Worm (Caenorhabditis elegans) whole organism, young adult: Measurements from ENCODE around the gene hpo-18.

Experiments
- B0261.1 ChIP-seq: sonication (generic microtip); optimal IDR thresholded peaks from 2 replicates; lab custom pipeline; 2016; ENCODE audit warnings: mild to moderate bottlenecking, missing genetic modification characterization, moderate library complexity, missing compliant biosample characterization
- B0336.3 ChIP-seq: fragments of 200-800 bp; sonication (Bioruptor generic); IDR thresholded peaks from 2 replicates; pipeline ENCODE4 v1.3.6; 2022; ENCODE audit warnings: missing genetic modification characterization, missing compliant biosample characterization
- D2030.7 ChIP-seq: fragments of 200-800 bp; sonication (Bioruptor generic); IDR thresholded peaks from 2 replicates; pipeline ENCODE4 v1.3.6; 2022; ENCODE audit warnings: missing genetic modification reagents, missing genetic modification characterization, missing compliant biosample characterization
- F23B12.7 ChIP-seq: sonication (generic microtip); optimal IDR thresholded peaks from 2 replicates; lab custom pipeline; 2017; ENCODE audit warnings: missing genetic modification characterization, mild to moderate bottlenecking, missing compliant biosample characterization, antibody characterized with exemption, moderate library complexity; ENCODE audit not compliant: insufficient read depth
- F33H1.4 ChIP-seq: fragments of 200-800 bp; sonication (Bioruptor generic); IDR thresholded peaks from 2 replicates; pipeline ENCODE4 v1.3.6; 2022; ENCODE audit warnings: missing genetic modification reagents, missing genetic modification characterization, missing compliant biosample characterization
- F37B4.10 ChIP-seq: fragments of 200-800 bp; sonication (Bioruptor generic); IDR thresholded peaks from 2 replicates; pipeline ENCODE4 v1.3.6; 2022; ENCODE audit warnings: missing genetic modification characterization, missing compliant biosample characterization
- F39B2.1 ChIP-seq: fragments of 200-800 bp; sonication (Bioruptor generic); IDR thresholded peaks from 2 replicates; pipeline ENCODE4 v1.3.6; 2022; ENCODE audit warnings: missing genetic modification reagents, missing genetic modification characterization, missing compliant biosample characterization
- K11D2.4 ChIP-seq: fragments of 200-800 bp; sonication (Bioruptor generic); IDR thresholded peaks from 2 replicates; pipeline ENCODE4 v1.3.6; 2022; ENCODE audit warnings: missing genetic modification reagents, missing genetic modification characterization, missing compliant biosample characterization
- T26A5.8 ChIP-seq: sonication (generic microtip); optimal IDR thresholded peaks from 2 replicates; lab custom pipeline; 2016; ENCODE audit warnings: missing genetic modification characterization, missing compliant biosample characterization
- Y67H2A.10 ChIP-seq: fragments of 200-800 bp; sonication (Bioruptor generic); conservative IDR thresholded peaks from 2 replicates; pipeline ENCODE4 v1.3.6; 2022; ENCODE audit warnings: missing genetic modification reagents, missing genetic modification characterization, missing compliant biosample characterization
- Y79H2A.3 ChIP-seq: fragments of 200-800 bp; sonication (Bioruptor generic); conservative IDR thresholded peaks from 2 replicates; pipeline ENCODE4 v1.3.6; 2022; ENCODE audit warnings: missing genetic modification reagents, missing genetic modification characterization, missing compliant biosample characterization
- ZK185.1 ChIP-seq: sonication (generic microtip); optimal IDR thresholded peaks from 2 replicates; lab custom pipeline; 2016; ENCODE audit warnings: mild to moderate bottlenecking, missing genetic modification characterization, missing compliant biosample characterization; ENCODE audit not compliant: poor library complexity, severe bottlenecking
- ama-1 ChIP-seq, 3 experiments: fragments of 150-350 bp in 1 of 3; sonication (generic microtip) in 2 of 3; optimal IDR thresholded peaks; 2 replicates each; lab custom pipeline; 2014 to 2018; ENCODE audit warnings: missing biosample characterization in 2 of 3, missing genetic modification characterization in 2 of 3, missing genetic modification reagents in 2 of 3
- attf-3 ChIP-seq: fragments of 200-800 bp; sonication (Bioruptor generic); conservative IDR thresholded peaks from 2 replicates; pipeline ENCODE4 v1.3.6; 2022; ENCODE audit warnings: missing genetic modification reagents, missing genetic modification characterization, missing compliant biosample characterization
- bed-1 ChIP-seq: fragments of 200-800 bp; sonication (Bioruptor generic); IDR thresholded peaks from 2 replicates; pipeline ENCODE4 v1.3.6; 2022; ENCODE audit warnings: missing genetic modification reagents, missing genetic modification characterization, missing compliant biosample characterization
- bed-2 ChIP-seq: fragments of 200-800 bp; sonication (Bioruptor generic); IDR thresholded peaks from 2 replicates; pipeline ENCODE4 v1.3.6; 2022; ENCODE audit warnings: missing genetic modification reagents, missing genetic modification characterization, missing compliant biosample characterization
- cebp-1 ChIP-seq, 2 experiments: fragments of 200-800 bp in 1 of 2; sonication (Bioruptor generic) in 1 of 2; sonication (generic microtip) in 1 of 2; IDR thresholded peaks in 1 of 2; optimal IDR thresholded peaks in 1 of 2; 2 replicates each; pipeline versions ENCODE4 v1.3.6 to Lab custom; 2017 to 2022; ENCODE audit warnings: missing compliant biosample characterization in 2 of 2, missing genetic modification characterization in 2 of 2, mild to moderate bottlenecking in 1 of 2, missing genetic modification reagents in 1 of 2, moderate library complexity in 1 of 2
- ceh-100 ChIP-seq: fragments of 200-800 bp; sonication (Bioruptor generic); IDR thresholded peaks from 2 replicates; pipeline ENCODE4 v1.3.6; 2022; ENCODE audit warnings: missing genetic modification reagents, missing genetic modification characterization, missing compliant biosample characterization
- ceh-27 ChIP-seq: fragments of 200-800 bp; sonication (Bioruptor generic); optimal IDR thresholded peaks from 2 replicates; lab custom pipeline; 2018; ENCODE audit warnings: mild to moderate bottlenecking, missing genetic modification characterization, moderate library complexity, missing compliant biosample characterization
- ceh-58 ChIP-seq: fragments of 200-800 bp; sonication (Bioruptor generic); IDR thresholded peaks from 2 replicates; pipeline ENCODE4 v1.3.6; 2022; ENCODE audit warnings: missing genetic modification characterization, missing compliant biosample characterization
- ceh-91 ChIP-seq: fragments of 200-800 bp; sonication (Bioruptor generic); IDR thresholded peaks from 2 replicates; pipeline ENCODE4 v1.3.6; 2022; ENCODE audit warnings: missing genetic modification reagents, missing genetic modification characterization, missing compliant biosample characterization
- chd-7 ChIP-seq: sonication (generic microtip); optimal IDR thresholded peaks from 2 replicates; lab custom pipeline; 2016; ENCODE audit warnings: mild to moderate bottlenecking, missing genetic modification characterization, moderate library complexity, missing compliant biosample characterization
- die-1 ChIP-seq: sonication (generic microtip); optimal IDR thresholded peaks from 2 replicates; lab custom pipeline; 2016; ENCODE audit warnings: missing genotype, mild to moderate bottlenecking, missing genetic modification characterization, missing compliant biosample characterization
- dpff-1 ChIP-seq: sonication (generic microtip); optimal IDR thresholded peaks from 2 replicates; lab custom pipeline; 2017; ENCODE audit warnings: mild to moderate bottlenecking, missing genetic modification characterization, missing compliant biosample characterization
- efl-1 ChIP-seq: fragments of 150-350 bp; optimal IDR thresholded peaks from 2 replicates; lab custom pipeline; 2014; ENCODE audit warnings: missing biosample characterization, missing genetic modification reagents, missing genetic modification characterization
- gei-17 ChIP-seq: fragments of 200-800 bp; sonication (Bioruptor generic); optimal IDR thresholded peaks from 2 replicates; lab custom pipeline; 2018; ENCODE audit warnings: mild to moderate bottlenecking, missing genetic modification characterization, missing compliant biosample characterization
- hrde-1 ChIP-seq: sonication (generic microtip); optimal IDR thresholded peaks from 2 replicates; lab custom pipeline; 2016; ENCODE audit warnings: missing genetic modification characterization, mild to moderate bottlenecking, missing compliant biosample characterization, moderate library complexity, missing genotype, missing genetic modification reagents, borderline replicate concordance
- hsf-1 ChIP-seq: fragments of 200-800 bp; sonication (Bioruptor generic); IDR thresholded peaks from 2 replicates; pipeline ENCODE4 v1.3.6; 2022; ENCODE audit warnings: missing genetic modification reagents, missing genetic modification characterization, missing compliant biosample characterization
- let-526 ChIP-seq: fragments of 200-800 bp; sonication (Bioruptor generic); IDR thresholded peaks from 2 replicates; pipeline ENCODE4 v1.3.6; 2022; ENCODE audit warnings: missing genetic modification reagents, missing genetic modification characterization, missing compliant biosample characterization
- lin-54 ChIP-seq: fragments of 200-800 bp; sonication (Bioruptor generic); optimal IDR thresholded peaks from 2 replicates; lab custom pipeline; 2018; ENCODE audit warnings: mild to moderate bottlenecking, missing genetic modification characterization, missing compliant biosample characterization
- madf-6 ChIP-seq: fragments of 200-800 bp; sonication (Bioruptor generic); IDR thresholded peaks from 2 replicates; pipeline ENCODE4 v1.3.6; 2022; ENCODE audit warnings: missing genetic modification reagents, missing genetic modification characterization, missing compliant biosample characterization
- mcd-1 ChIP-seq: fragments of 200-800 bp; sonication (Bioruptor generic); IDR thresholded peaks from 2 replicates; pipeline ENCODE4 v1.3.6; 2022; ENCODE audit warnings: missing genetic modification reagents, missing genetic modification characterization, missing compliant biosample characterization
- nfya-1 ChIP-seq: sonication (generic microtip); optimal IDR thresholded peaks from 2 replicates; lab custom pipeline; 2017; ENCODE audit warnings: antibody characterized with exemption, missing compliant biosample characterization, missing genetic modification characterization, borderline replicate concordance; ENCODE audit not compliant: insufficient read depth
- nfyb-1 ChIP-seq: fragments of 200-800 bp; sonication (Bioruptor generic); IDR thresholded peaks from 2 replicates; pipeline ENCODE4 v1.3.6; 2022; ENCODE audit warnings: missing genetic modification reagents, missing genetic modification characterization, missing compliant biosample characterization
- nhr-179 ChIP-seq: sonication (generic microtip); optimal IDR thresholded peaks from 2 replicates; lab custom pipeline; 2016; ENCODE audit warnings: mild to moderate bottlenecking, missing genetic modification characterization, missing compliant biosample characterization
- rcor-1 ChIP-seq: fragments of 200-800 bp; sonication (Bioruptor generic); IDR thresholded peaks from 2 replicates; pipeline ENCODE4 v1.3.6; 2022; ENCODE audit warnings: missing genetic modification reagents, missing genetic modification characterization, missing compliant biosample characterization
- rec-8 ChIP-seq, 2 experiments: sonication (generic microtip); optimal IDR thresholded peaks; 2 replicates each; lab custom pipeline; 2016; ENCODE audit warnings: mild to moderate bottlenecking in 2 of 2, missing genetic modification characterization in 2 of 2, missing genetic modification reagents in 2 of 2, missing genotype in 2 of 2, missing biosample characterization in 1 of 2, missing compliant biosample characterization in 1 of 2, moderate library complexity in 1 of 2
- sea-2 ChIP-seq: fragments of 200-800 bp; sonication (Bioruptor generic); IDR thresholded peaks from 2 replicates; pipeline ENCODE4 v1.3.6; 2022; ENCODE audit warnings: missing genetic modification characterization, missing compliant biosample characterization
- snpc-3.4 ChIP-seq: sonication (generic microtip); optimal IDR thresholded peaks from 2 replicates; lab custom pipeline; 2017; ENCODE audit warnings: missing genetic modification characterization, mild to moderate bottlenecking, missing compliant biosample characterization, antibody characterized with exemption, moderate library complexity, missing genotype, missing genetic modification reagents
- snpc-4 ChIP-seq, 5 experiments: fragments of 150-350 bp in 1 of 5; sonication (generic microtip) in 4 of 5; optimal IDR thresholded peaks; 2 replicates each; lab custom pipeline; 2014 to 2018; ENCODE audit warnings: missing genetic modification characterization in 5 of 5, missing biosample characterization in 3 of 5, antibody characterized with exemption in 2 of 5, mild to moderate bottlenecking in 2 of 5, missing compliant biosample characterization in 2 of 5, missing genotype in 2 of 5, moderate library complexity in 2 of 5, missing genetic modification reagents in 1 of 5
- somi-1 ChIP-seq: fragments of 200-800 bp; sonication (Bioruptor generic); optimal IDR thresholded peaks from 2 replicates; lab custom pipeline; 2018; ENCODE audit warnings: mild to moderate bottlenecking, missing genetic modification characterization, missing compliant biosample characterization
- tbp1 ChIP-seq: fragments of 200-800 bp; sonication (Bioruptor generic); optimal IDR thresholded peaks from 2 replicates; lab custom pipeline; 2018; ENCODE audit warnings: mild to moderate bottlenecking, missing genetic modification characterization, missing compliant biosample characterization
- ztf-25 ChIP-seq: fragments of 200-800 bp; sonication (Bioruptor generic); IDR thresholded peaks from 2 replicates; pipeline ENCODE4 v1.3.6; 2022; ENCODE audit warnings: missing genetic modification reagents, missing genetic modification characterization, missing compliant biosample characterization
- ztf-26 ChIP-seq: sonication (generic microtip); optimal IDR thresholded peaks from 2 replicates; lab custom pipeline; 2017; ENCODE audit warnings: missing genetic modification characterization, missing compliant biosample characterization
- ztf-6 ChIP-seq: fragments of 200-800 bp; sonication (Bioruptor generic); IDR thresholded peaks from 2 replicates; pipeline ENCODE4 v1.3.6; 2022; ENCODE audit warnings: missing genetic modification reagents, missing genetic modification characterization, missing compliant biosample characterization

The hpo-18 gene

ce11 chrV:4374625-4375024, 28.4 kb upstream of the hpo-18 start, which contains the start of gene neg-1 (continued):
- no peak for TF ChIP-seq sea-2 (GFP tag; lab: Robert Waterston, UW)
- TF ChIP-seq ZK185.1 (tag; lab: Kevin White, UChicago): no peak
- no peak for TF ChIP-seq K11D2.4
- TF ChIP-seq ztf-26: no peak
- no peak for TF ChIP-seq ceh-27 (GFP tag; lab: Kevin White, UChicago)
- TF ChIP-seq ceh-91 (GFP tag; lab: Robert Waterston, UW): no peak
- no peak for TF ChIP-seq tbp1 (GFP tag; lab: Kevin White, UChicago)
- TF ChIP-seq nfyb-1 (GFP tag; lab: Robert Waterston, UW): no peak
- TF ChIP-seq dpff-1: no peak
- no peak for TF ChIP-seq mcd-1 (GFP tag; lab: Robert Waterston, UW)
- no peak for TF ChIP-seq F37B4.10 (GFP tag; lab: Robert Waterston, UW)
- no peak for TF ChIP-seq ztf-6 (GFP tag; lab: Robert Waterston, UW)
- peak; percentile 17; the same call in 1 of the 2 replicates for TF ChIP-seq B0336.3 (GFP tag; lab: Robert Waterston, UW)
- TF ChIP-seq, all 124 proteins: peak for 10

- TF ChIP-seq efl-1 (no peak), B0261.1 (tag; lab: Kevin White, UChicago) (no peak), ztf-25 (GFP tag; lab: Robert Waterston, UW) (no peak), let-526 (GFP tag; lab: Robert Waterston, UW) (no peak), nfya-1 (no peak), madf-6 (GFP tag; lab: Robert Waterston, UW) (peak; percentile 59), Y67H2A.10 (GFP tag; lab: Robert Waterston, UW) (no peak), F33H1.4 (GFP tag; lab: Robert Waterston, UW) (no peak), bed-2 (GFP tag; lab: Robert Waterston, UW) (no peak), gei-17 (GFP tag; lab: Kevin White, UChicago) (no peak), hrde-1 (tag; lab: Kevin White, UChicago) (peak; percentile 15), somi-1 (no peak), ceh-58 (GFP tag; lab: Robert Waterston, UW) (no peak), Y79H2A.3 (GFP tag; lab: Robert Waterston, UW) (peak; percentile 76; the same call in 1 of the 2 replicates), rec-8 (tag; optimal IDR thresholded peaks at IDR 0.05; lab: Kevin White, UChicago) (peak in 1 of 2 experiments; percentile 24), cebp-1 (GFP tag; IDR thresholded peaks at IDR 0.05; lab: Robert Waterston, UW) (no peak), cebp-1 (tag; optimal IDR thresholded peaks at IDR 0.05; lab: Kevin White, UChicago) (peak; percentile 14), die-1 (no peak), nfyb-1 (GFP tag; lab: Robert Waterston, UW) (0 out of 2 replicates have a peak, but pooled peaks have one; percentile 34), hsf-1 (GFP tag; lab: Robert Waterston, UW) (no peak), F39B2.1 (GFP tag; lab: Robert Waterston, UW) (no peak), ama-1 (optimal IDR thresholded peaks at IDR 0.05; lab: Kevin White, UChicago) (no peak), ama-1 (GFP tag; optimal IDR thresholded peaks at IDR 0.05; lab: Kevin White, UChicago) (peak; percentile 15 to 52), ZK185.1 (tag; lab: Kevin White, UChicago) (no peak), snpc-3.4 (tag; lab: Kevin White, UChicago) (peak; percentile 44), D2030.7 (GFP tag; lab: Robert Waterston, UW) (0 out of 2 replicates have a peak, but pooled peaks have one; percentile 28), bed-1 (GFP tag; lab: Robert Waterston, UW) (no peak), lin-54 (GFP tag; lab: Kevin White, UChicago) (no peak), ceh-100 (no peak), rcor-1 (no peak), F23B12.7 (no peak), nhr-179 (tag; lab: Kevin White, UChicago) (no peak), attf-3 (GFP tag; lab: Robert Waterston, UW) (no peak), chd-7 (tag; lab: Kevin White, UChicago) (no peak), T26A5.8 (tag; lab: Kevin White, UChicago) (no peak), snpc-4 (GFP tag; optimal IDR thresholded peaks at IDR 0.05; lab: Kevin White, UChicago) (no peak), snpc-4 (tag; optimal IDR thresholded peaks at IDR 0.05; lab: Kevin White, UChicago) (peak in 1 of 4 experiments; percentile 0)
These were observed 27.4 kb upstream of the hpo-18 start for ce11 chrV:4373656-4374055.
